Fruit fly (Drosophila melanogaster): ENCODE data around the gene CG32212.

The CG32212 gene

DNA sequence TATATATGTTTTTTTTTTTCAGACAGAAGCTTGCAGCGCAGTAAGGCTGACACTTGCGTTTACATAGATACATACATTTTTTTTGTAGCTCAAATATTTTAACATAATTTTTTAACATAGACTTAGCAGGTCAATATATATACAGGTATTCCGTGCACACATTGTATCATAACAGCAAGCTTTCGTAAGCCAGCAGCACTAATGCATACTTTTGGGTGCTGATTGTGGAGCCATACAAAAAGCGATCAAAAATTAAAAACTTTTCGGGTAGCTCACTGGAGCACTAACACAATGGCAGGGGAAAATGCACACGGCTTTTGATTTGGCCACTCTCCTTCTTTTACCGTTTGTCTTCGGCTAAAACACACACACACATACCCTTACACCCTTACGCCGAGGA is 4.4 kb upstream of the CG32212 start (continued):
- TF ChIP-seq slp2 (GFP tag; optimal IDR thresholded peaks at IDR 0.05) (no peak), CG18619 (GFP tag; optimal IDR thresholded peaks at IDR 0.05) (no peak), CG11085 (GFP tag; IDR thresholded peaks at IDR 0.05) (no peak), Nf-YA (GFP tag; IDR thresholded peaks at IDR 0.05) (no peak), Scr (GFP tag; IDR thresholded peaks at IDR 0.05; ENCODE audit: partially characterized antibody) (no peak), CG18476 (GFP tag; optimal IDR thresholded peaks at IDR 0.05) (no peak), Dek (tag; optimal IDR thresholded peaks at IDR 0.05) (no peak), cwo (GFP tag; optimal IDR thresholded peaks at IDR 0.05) (no peak), CG6765 (GFP tag; optimal IDR thresholded peaks at IDR 0.05) (no peak), sens (GFP tag) (peak; percentile 23), stwl (tag; optimal IDR thresholded peaks at IDR 0.05) (peak; percentile 90), trem (tag; optimal IDR thresholded peaks at IDR 0.05) (no peak), CG7745 (tag; optimal IDR thresholded peaks at IDR 0.05) (no peak), H15 (GFP tag; IDR thresholded peaks at IDR 0.05) (no peak), CG8478 (optimal IDR thresholded peaks at IDR 0.05) (no peak), Ets65A (GFP tag) (peak; percentile 88), CG14050 (GFP tag; IDR thresholded peaks at IDR 0.05) (no peak), CG17802 (tag; optimal IDR thresholded peaks at IDR 0.05) (no peak), CG13287 (GFP tag; IDR thresholded peaks at IDR 0.05; ENCODE audit: partially characterized antibody) (peak; percentile 22; the same call in 1 of the 2 replicates), chinmo (GFP tag; IDR thresholded peaks at IDR 0.05; ENCODE audit: partially characterized antibody) (no peak)

DNA sequence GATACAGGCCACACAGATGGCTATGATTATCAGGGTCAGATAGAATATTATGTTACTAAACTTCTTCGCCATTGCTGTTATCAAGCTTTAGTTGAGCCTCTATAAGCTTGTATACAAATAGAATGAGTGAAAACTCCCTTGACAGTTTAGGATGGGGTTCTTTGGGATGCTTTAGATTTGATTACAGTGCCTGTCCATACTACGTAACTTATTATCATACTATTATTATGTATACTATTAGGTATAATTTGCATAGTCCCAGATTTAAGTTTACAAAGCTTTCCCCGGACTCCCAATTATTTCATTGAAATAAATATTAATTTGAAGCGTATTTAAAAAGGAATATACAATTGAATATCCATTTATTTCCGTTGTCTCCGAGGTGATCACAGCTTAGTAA is 962 bp upstream of the CG32212 start, which contains the start of gene brv1:
Gene brv1, minus strand, starts transcription at position 101 of the 400 bp plus-strand sequence.
- no peak for TF ChIP-seq Mes4 (GFP tag; optimal IDR thresholded peaks at IDR 0.05)
- no peak for TF ChIP-seq Tbp (GFP tag; optimal IDR thresholded peaks at IDR 0.05)
- no peak for TF ChIP-seq Taf1 (GFP tag; IDR thresholded peaks at IDR 0.05)
- TF ChIP-seq Ets65A (GFP tag): no peak
- no peak for TF ChIP-seq CG12659 (GFP tag; optimal IDR thresholded peaks at IDR 0.05)
- TF ChIP-seq CG8765 (GFP tag; IDR thresholded peaks at IDR 0.05): no peak
- no peak for TF ChIP-seq Dad (GFP tag; optimal IDR thresholded peaks at IDR 0.05)
- no peak for TF ChIP-seq bowl (GFP tag; IDR thresholded peaks at IDR 0.05)
- no peak for TF ChIP-seq fd3F (GFP tag; optimal IDR thresholded peaks at IDR 0.05)
- TF ChIP-seq CG1647 (GFP tag; optimal IDR thresholded peaks at IDR 0.05): no peak
- TF ChIP-seq Lpt (GFP tag; optimal IDR thresholded peaks at IDR 0.05): no peak
- no peak for TF ChIP-seq MESR4 (GFP tag; optimal IDR thresholded peaks at IDR 0.05)
- TF ChIP-seq luna (GFP tag; optimal IDR thresholded peaks at IDR 0.05): no peak
- TF ChIP-seq CG4820 (GFP tag; optimal IDR thresholded peaks at IDR 0.05): no peak
- no peak for TF ChIP-seq CG11247 (GFP tag; IDR thresholded peaks at IDR 0.05)
- TF ChIP-seq CG5953 (GFP tag; IDR thresholded peaks at IDR 0.05): no peak
- TF ChIP-seq dpn (GFP tag; optimal IDR thresholded peaks at IDR 0.05): no peak
- no peak for TF ChIP-seq NFAT (GFP tag; IDR thresholded peaks at IDR 0.05)
- no peak for TF ChIP-seq CG6175 (GFP tag; IDR thresholded peaks at IDR 0.05)
- TF ChIP-seq Rfx (GFP tag; IDR thresholded peaks at IDR 0.05): no peak

DNA sequence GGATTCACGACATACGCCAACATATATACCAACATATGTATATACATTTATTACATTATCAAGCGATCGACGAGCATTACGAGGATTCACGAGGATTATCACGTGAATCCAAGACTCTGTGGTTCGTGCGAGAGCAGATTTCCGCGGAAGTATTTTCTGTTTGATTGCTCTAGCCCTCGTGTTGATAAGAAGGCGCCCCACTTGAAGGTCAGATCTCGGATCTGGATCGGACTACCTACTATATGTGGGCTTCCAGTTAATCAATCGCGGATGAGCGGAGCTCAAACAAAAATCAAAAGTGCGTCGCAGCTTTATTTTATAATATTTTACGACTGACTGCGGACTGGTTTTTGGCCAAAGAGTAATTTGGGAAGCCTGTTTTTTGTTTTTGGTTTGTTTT is 7.6 kb downstream of the CG32212 start:
- TF ChIP-seq CG13894 (tag; optimal IDR thresholded peaks at IDR 0.05) (peak; percentile 81), CG42726 (GFP tag; IDR thresholded peaks at IDR 0.05; ENCODE audit: partially characterized antibody) (no peak), CG15514 (GFP tag; optimal IDR thresholded peaks at IDR 0.05) (peak; percentile 49), sug (tag; optimal IDR thresholded peaks at IDR 0.05) (peak; percentile 58), CG8281 (tag; optimal IDR thresholded peaks at IDR 0.05) (no peak), Pdp1 (GFP tag; optimal IDR thresholded peaks at IDR 0.05) (peak in 1 of 2 experiments; percentile 8), CG34376 (GFP tag; optimal IDR thresholded peaks at IDR 0.05) (peak; percentile 62), Sry-β (GFP tag; optimal IDR thresholded peaks at IDR 0.05) (no peak), cwo (GFP tag; optimal IDR thresholded peaks at IDR 0.05) (peak; percentile 69), Eip74EF (GFP tag; optimal IDR thresholded peaks at IDR 0.05) (peak in 1 of 2 experiments; percentile 10), CG10654 (GFP tag; optimal IDR thresholded peaks at IDR 0.05) (no peak), CG10543 (GFP tag; optimal IDR thresholded peaks at IDR 0.05) (peak; percentile 11), Atf6 (GFP tag; IDR thresholded peaks at IDR 0.05) (no peak), CG7839 (tag; optimal IDR thresholded peaks at IDR 0.05) (no peak)
